Fruit fly (Drosophila melanogaster) whole organism: Measurements from ENCODE around the gene CG31937.

ENCODE experiments used
- CG8478 ChIP-seq: fragments of >200 bp; optimal IDR thresholded peaks from 2 replicates; lab custom pipeline; 2018; ENCODE audit warnings: inconsistent platforms
- Dll ChIP-seq: fragments of >200 bp; optimal IDR thresholded peaks from 2 replicates; lab custom pipeline; 2017
- EcR ChIP-seq, 2 experiments: fragments of >200 bp; optimal IDR thresholded peaks; 2 replicates each; lab custom pipeline; 2017; ENCODE audit warnings: missing biosample characterization in 2 of 2, missing genetic modification characterization in 2 of 2, missing genetic modification reagents in 2 of 2
- pan ChIP-seq: fragments of >200 bp; optimal IDR thresholded peaks from 2 replicates; lab custom pipeline; 2017
- psq ChIP-seq: fragments of >200 bp; optimal IDR thresholded peaks from 2 replicates; lab custom pipeline; 2017
- usp ChIP-seq: fragments of >200 bp; optimal IDR thresholded peaks from 2 replicates; lab custom pipeline; 2017; ENCODE audit warnings: missing biosample characterization, missing genetic modification characterization, mixed read lengths

Gene CG31937

dm6 chr2L:1720846-1721506 is 8.7 kb upstream of the CG31937 start:
- TF ChIP-seq Dll (lab: Kevin White, UChicago) (no peak), CG8478 (lab: Kevin White, UChicago) (no peak), usp (GFP tag; lab: Kevin White, UChicago) (no peak), psq (lab: Kevin White, UChicago) (no peak), EcR (GFP tag; optimal IDR thresholded peaks at IDR 0.05; lab: Kevin White, UChicago) (no peak), pan (lab: Kevin White, UChicago) (no peak)

- no peak for TF ChIP-seq usp (GFP tag; lab: Kevin White, UChicago)
- no peak for TF ChIP-seq pan (lab: Kevin White, UChicago)
- no peak for TF ChIP-seq psq (lab: Kevin White, UChicago)
- TF ChIP-seq CG8478 (lab: Kevin White, UChicago), result no peak
- no peak for TF ChIP-seq EcR (GFP tag; optimal IDR thresholded peaks at IDR 0.05; lab: Kevin White, UChicago)
- TF ChIP-seq Dll (lab: Kevin White, UChicago), result no peak
Observed at dm6 chr2L:1722260-1722659, 7.4 kb upstream of the CG31937 start.

DNA sequence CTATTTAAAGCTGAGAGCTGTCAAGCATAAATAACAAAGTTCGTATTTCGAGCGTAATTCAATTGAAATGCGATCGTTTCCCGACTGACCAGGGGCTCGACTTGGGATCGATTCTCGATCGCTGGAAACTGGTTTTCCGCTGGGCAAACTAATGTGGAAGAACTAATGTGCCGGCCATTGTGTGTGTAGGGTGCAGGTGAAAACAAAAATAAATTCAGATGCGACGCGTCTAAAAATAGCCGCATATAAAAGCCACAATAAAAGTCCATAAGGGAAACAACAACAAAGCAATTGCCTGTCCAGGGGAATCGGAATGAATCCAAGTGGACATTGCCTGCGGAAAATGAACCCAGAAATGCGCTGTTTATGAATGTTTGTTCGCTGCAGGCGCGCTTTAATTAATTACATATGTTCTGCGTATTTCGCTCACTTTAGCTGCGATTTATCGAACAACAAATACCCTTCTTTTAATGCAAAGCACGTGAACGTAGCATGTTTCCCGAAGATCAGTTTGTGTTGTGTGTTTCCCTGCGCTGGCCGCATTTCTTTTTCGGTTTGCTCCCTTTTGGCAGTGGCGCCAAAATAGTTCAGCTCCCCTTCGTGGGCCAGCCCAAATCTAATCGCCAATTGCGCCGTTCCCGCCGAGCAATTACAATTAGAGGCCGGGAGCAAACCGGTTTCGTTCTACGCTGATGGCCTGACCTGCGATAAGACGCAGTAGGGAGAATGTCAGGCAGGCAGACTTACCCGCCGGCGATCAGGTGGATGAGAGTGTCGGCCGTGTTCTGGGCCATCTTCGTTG is 6.4 kb upstream of the CG31937 start:
- TF ChIP-seq usp (GFP tag; lab: Kevin White, UChicago), result no peak
- no peak for TF ChIP-seq psq (lab: Kevin White, UChicago)
- TF ChIP-seq EcR (GFP tag; optimal IDR thresholded peaks at IDR 0.05; lab: Kevin White, UChicago), result no peak
- TF ChIP-seq CG8478 (lab: Kevin White, UChicago), result no peak
- TF ChIP-seq pan (lab: Kevin White, UChicago), result no peak
- TF ChIP-seq Dll (lab: Kevin White, UChicago), result no peak

- TF ChIP-seq Dll (lab: Kevin White, UChicago), result no peak
Observed at dm6 chr2L:1723937-1724591, 5.6 kb upstream of the CG31937 start, which contains the start of gene Rim2. TSS of gene Rim2 (minus strand) at chr2L:1724388.

DNA sequence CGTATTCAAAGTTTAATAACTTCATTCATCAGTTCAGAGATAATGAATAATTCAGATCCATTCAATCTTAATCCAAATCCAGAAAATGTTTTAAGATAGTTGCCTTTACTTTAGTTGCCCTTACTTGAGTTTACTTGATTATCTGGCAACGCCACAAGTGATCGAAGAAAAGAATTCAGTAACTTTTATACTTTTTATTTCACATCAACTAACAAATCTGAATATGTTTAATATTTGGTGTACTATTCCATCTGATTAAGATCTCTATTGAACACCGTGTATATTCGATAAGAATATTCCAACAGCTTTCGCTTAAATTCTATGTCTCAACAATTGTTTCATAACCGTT is 5.1 kb upstream of the CG31937 start:
- no peak for TF ChIP-seq usp (GFP tag; lab: Kevin White, UChicago)
- TF ChIP-seq psq (lab: Kevin White, UChicago), result no peak
- TF ChIP-seq pan (lab: Kevin White, UChicago), result no peak

- TF ChIP-seq EcR (GFP tag; optimal IDR thresholded peaks at IDR 0.05; lab: Kevin White, UChicago), result peak in 1 of 2 experiments; percentile 18
- no peak for TF ChIP-seq pan (lab: Kevin White, UChicago)
Observed at dm6 chr2L:1727162-1727825, 2.4 kb upstream of the CG31937 start.

DNA sequence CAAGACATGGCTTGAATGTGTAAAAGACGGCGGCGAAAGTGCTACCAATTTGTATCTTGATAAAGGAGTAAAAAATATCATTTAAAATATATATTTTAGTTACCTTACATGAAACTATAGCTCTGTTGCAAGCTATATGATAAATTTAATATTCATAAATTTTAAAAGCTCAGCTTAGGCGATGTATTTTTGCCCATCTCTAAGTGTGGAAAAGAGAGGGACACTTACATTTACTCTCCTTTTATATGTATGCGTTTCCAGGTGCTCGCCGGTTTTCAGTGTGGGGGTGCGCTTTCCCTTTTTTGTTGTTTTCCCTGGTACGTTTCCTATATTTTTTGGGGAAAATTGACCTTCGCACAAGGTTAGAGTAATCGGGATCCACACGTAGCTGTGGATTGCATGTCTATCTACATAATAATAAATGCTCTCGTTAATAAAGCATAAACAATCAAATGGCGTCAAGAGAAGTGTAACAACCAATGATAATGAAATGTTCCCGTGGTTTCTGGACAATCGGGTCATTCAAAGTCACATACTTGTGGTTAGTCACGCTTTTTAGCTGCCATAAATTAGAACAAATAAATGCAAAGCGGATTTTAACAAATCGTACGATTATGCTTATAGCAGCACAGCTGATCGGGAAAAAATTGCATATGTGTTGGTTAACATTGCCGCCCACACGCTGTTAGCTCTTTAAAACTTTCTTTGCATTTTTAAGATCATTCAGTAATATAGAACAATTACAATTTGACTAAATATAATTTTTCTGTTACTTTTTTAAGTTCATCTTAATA is 1.7 kb upstream of the CG31937 start:
- no peak for TF ChIP-seq Dll (lab: Kevin White, UChicago)
- TF ChIP-seq usp (GFP tag; lab: Kevin White, UChicago), result no peak
- TF ChIP-seq psq (lab: Kevin White, UChicago), result no peak

dm6 chr2L:1728620-1728944 is 1.1 kb upstream of the CG31937 start, which contains the start of gene Rrp40:
TSS of gene Rrp40 (plus strand) at chr2L:1728732.
- no peak for TF ChIP-seq usp (GFP tag; lab: Kevin White, UChicago)
- no peak for TF ChIP-seq EcR (GFP tag; optimal IDR thresholded peaks at IDR 0.05; lab: Kevin White, UChicago)
- no peak for TF ChIP-seq psq (lab: Kevin White, UChicago)
- TF ChIP-seq CG8478 (lab: Kevin White, UChicago), result no peak
- TF ChIP-seq pan (lab: Kevin White, UChicago), result no peak
- no peak for TF ChIP-seq Dll (lab: Kevin White, UChicago)

DNA sequence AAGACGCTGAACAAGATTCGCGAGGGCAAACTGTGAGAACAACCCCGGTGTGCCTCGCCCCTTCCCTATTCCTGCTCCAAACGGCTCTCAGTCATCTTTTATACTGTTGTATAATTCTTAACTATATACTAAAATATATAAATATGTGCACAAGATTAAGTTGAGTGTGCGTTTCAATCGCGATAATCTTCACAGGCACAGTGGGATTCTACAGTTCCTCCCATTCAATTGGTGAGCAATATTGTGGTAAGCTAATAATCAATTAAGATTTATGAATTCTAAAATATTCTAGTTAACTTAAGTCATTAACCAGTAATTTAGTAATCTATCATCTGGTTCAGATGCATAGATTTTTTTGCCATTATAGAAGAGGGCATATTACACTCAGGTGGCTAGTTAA is 1.2 kb downstream of the CG31937 start:
- TF ChIP-seq CG8478 (lab: Kevin White, UChicago), result no peak
- no peak for TF ChIP-seq usp (GFP tag; lab: Kevin White, UChicago)
- no peak for TF ChIP-seq psq (lab: Kevin White, UChicago)
- TF ChIP-seq EcR (GFP tag; optimal IDR thresholded peaks at IDR 0.05; lab: Kevin White, UChicago), result no peak
- no peak for TF ChIP-seq pan (lab: Kevin White, UChicago)
- no peak for TF ChIP-seq Dll (lab: Kevin White, UChicago)

DNA sequence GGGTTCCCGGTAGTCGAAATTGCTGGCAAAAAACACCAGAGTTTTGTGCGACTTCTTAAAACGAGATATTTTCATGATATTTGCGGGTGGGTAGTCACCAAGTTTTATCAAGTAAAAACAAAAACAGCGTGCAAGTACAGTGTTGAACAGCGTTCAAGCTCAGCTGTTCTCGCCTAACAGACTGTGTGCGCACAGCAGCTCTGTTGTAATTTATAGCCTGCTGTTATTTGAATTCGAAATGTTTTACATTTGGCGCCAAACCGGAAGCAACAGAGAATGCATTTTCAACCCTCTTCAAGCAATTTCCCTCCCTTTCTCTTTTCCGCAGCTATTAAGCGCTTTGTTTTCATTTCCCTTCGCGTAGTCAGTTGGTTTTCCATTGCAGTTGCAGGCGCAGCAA is 2.5 kb downstream of the CG31937 start, which contains the start of the genes CG17652 and CG17646:
Gene CG17652, minus strand, starts transcription at position 168 of the 400 bp plus-strand sequence.
Gene CG17646, plus strand, starts transcription at position 336 of the 400 bp plus-strand sequence.
- TF ChIP-seq usp (GFP tag; lab: Kevin White, UChicago), result no peak
- TF ChIP-seq EcR (GFP tag; optimal IDR thresholded peaks at IDR 0.05; lab: Kevin White, UChicago), result no peak
- no peak for TF ChIP-seq pan (lab: Kevin White, UChicago)
- no peak for TF ChIP-seq Dll (lab: Kevin White, UChicago)
- no peak for TF ChIP-seq psq (lab: Kevin White, UChicago)
- no peak for TF ChIP-seq CG8478 (lab: Kevin White, UChicago)
